Worm (Caenorhabditis elegans) whole organism, young adult: ENCODE data around the gene twk-35.

Experiments
- C17E4.6 ChIP-seq: fragments of 200-800 bp; sonication (Bioruptor generic); IDR thresholded peaks from 2 replicates; pipeline ENCODE4 v1.3.6; 2022; ENCODE audit warnings: missing genetic modification reagents, missing genetic modification characterization, missing compliant biosample characterization
- D2030.7 ChIP-seq: fragments of 200-800 bp; sonication (Bioruptor generic); IDR thresholded peaks from 2 replicates; pipeline ENCODE4 v1.3.6; 2022; ENCODE audit warnings: missing genetic modification reagents, missing genetic modification characterization, missing compliant biosample characterization
- F37B4.10 ChIP-seq: fragments of 200-800 bp; sonication (Bioruptor generic); IDR thresholded peaks from 2 replicates; pipeline ENCODE4 v1.3.6; 2022; ENCODE audit warnings: missing genetic modification characterization, missing compliant biosample characterization
- F52B5.7 ChIP-seq: sonication (generic microtip); optimal IDR thresholded peaks from 2 replicates; lab custom pipeline; 2016; ENCODE audit warnings: mild to moderate bottlenecking, missing genetic modification characterization, missing compliant biosample characterization
- F55B11.4 ChIP-seq: sonication (generic microtip); optimal IDR thresholded peaks from 2 replicates; lab custom pipeline; 2016; ENCODE audit warnings: missing compliant biosample characterization, missing genetic modification characterization, borderline replicate concordance; ENCODE audit not compliant: insufficient read depth
- K11D2.4 ChIP-seq: fragments of 200-800 bp; sonication (Bioruptor generic); IDR thresholded peaks from 2 replicates; pipeline ENCODE4 v1.3.6; 2022; ENCODE audit warnings: missing genetic modification reagents, missing genetic modification characterization, missing compliant biosample characterization
- K12H6.12 ChIP-seq: fragments of 200-800 bp; sonication (Bioruptor generic); optimal IDR thresholded peaks from 2 replicates; lab custom pipeline; 2018; ENCODE audit warnings: mild to moderate bottlenecking, missing genetic modification characterization, missing compliant biosample characterization
- T07F8.4 ChIP-seq: sonication (generic microtip); optimal IDR thresholded peaks from 2 replicates; lab custom pipeline; 2016; ENCODE audit warnings: mild to moderate bottlenecking, missing genetic modification characterization, moderate library complexity, missing compliant biosample characterization
- Y53F4B.3 ChIP-seq: fragments of 200-800 bp; sonication (Bioruptor generic); IDR thresholded peaks from 2 replicates; pipeline ENCODE4 v1.3.6; 2022; ENCODE audit warnings: missing genetic modification reagents, missing genetic modification characterization, missing compliant biosample characterization
- Y53G8AR.9 ChIP-seq: fragments of 200-800 bp; sonication (Bioruptor generic); conservative IDR thresholded peaks from 2 replicates; pipeline ENCODE4 v1.3.6; 2022; ENCODE audit warnings: missing genetic modification reagents, missing genetic modification characterization, missing compliant biosample characterization
- ama-1 ChIP-seq, 3 experiments: fragments of 150-350 bp in 1 of 3; sonication (generic microtip) in 2 of 3; optimal IDR thresholded peaks; 2 replicates each; lab custom pipeline; 2014 to 2018; ENCODE audit warnings: missing biosample characterization in 2 of 3, missing genetic modification characterization in 2 of 3, missing genetic modification reagents in 2 of 3
- attf-5 ChIP-seq: fragments of 200-800 bp; sonication (Bioruptor generic); optimal IDR thresholded peaks from 2 replicates; lab custom pipeline; 2018; ENCODE audit warnings: mild to moderate bottlenecking, missing genetic modification characterization, missing compliant biosample characterization
- attf-6 ChIP-seq: fragments of 200-800 bp; sonication (Bioruptor generic); IDR thresholded peaks from 2 replicates; pipeline ENCODE4 v1.3.6; 2022; ENCODE audit warnings: missing genetic modification reagents, missing genetic modification characterization, missing compliant biosample characterization
- cebp-2 ChIP-seq: fragments of 200-800 bp; sonication (Bioruptor generic); IDR thresholded peaks from 2 replicates; pipeline ENCODE4 v1.3.6; 2022; ENCODE audit warnings: missing genetic modification characterization, missing compliant biosample characterization
- ceh-100 ChIP-seq: fragments of 200-800 bp; sonication (Bioruptor generic); IDR thresholded peaks from 2 replicates; pipeline ENCODE4 v1.3.6; 2022; ENCODE audit warnings: missing genetic modification reagents, missing genetic modification characterization, missing compliant biosample characterization
- ceh-79 ChIP-seq: sonication (generic microtip); optimal IDR thresholded peaks from 2 replicates; lab custom pipeline; 2017; ENCODE audit warnings: mild to moderate bottlenecking, missing genetic modification characterization, missing compliant biosample characterization
- dpff-1 ChIP-seq: sonication (generic microtip); optimal IDR thresholded peaks from 2 replicates; lab custom pipeline; 2017; ENCODE audit warnings: mild to moderate bottlenecking, missing genetic modification characterization, missing compliant biosample characterization
- egl-44 ChIP-seq: fragments of 200-800 bp; sonication (Bioruptor generic); IDR thresholded peaks from 2 replicates; pipeline ENCODE4 v1.3.6; 2022; ENCODE audit warnings: missing genetic modification reagents, missing genetic modification characterization, missing compliant biosample characterization
- ekl-4 ChIP-seq: fragments of 200-800 bp; sonication (Bioruptor generic); IDR thresholded peaks from 2 replicates; pipeline ENCODE4 v1.3.6; 2022; ENCODE audit warnings: missing genetic modification reagents, missing genetic modification characterization, missing compliant biosample characterization
- fkh-3 ChIP-seq: sonication (generic microtip); optimal IDR thresholded peaks from 2 replicates; lab custom pipeline; 2016; ENCODE audit warnings: mild to moderate bottlenecking, missing genetic modification characterization, missing compliant biosample characterization
- gei-17 ChIP-seq: fragments of 200-800 bp; sonication (Bioruptor generic); optimal IDR thresholded peaks from 2 replicates; lab custom pipeline; 2018; ENCODE audit warnings: mild to moderate bottlenecking, missing genetic modification characterization, missing compliant biosample characterization
- him-1 ChIP-seq: sonication (generic microtip); optimal IDR thresholded peaks from 2 replicates; lab custom pipeline; 2016; ENCODE audit warnings: missing genotype, missing genetic modification reagents, missing genetic modification characterization, missing compliant biosample characterization
- hlh-26 ChIP-seq: fragments of 200-800 bp; sonication (Bioruptor generic); conservative IDR thresholded peaks from 2 replicates; pipeline ENCODE4 v1.3.6; 2022; ENCODE audit warnings: missing genetic modification reagents, missing genetic modification characterization, missing compliant biosample characterization
- hmg-1.2 ChIP-seq: fragments of 200-800 bp; sonication (Bioruptor generic); IDR thresholded peaks from 2 replicates; pipeline ENCODE4 v1.3.6; 2022; ENCODE audit warnings: missing genetic modification reagents, missing genetic modification characterization, missing compliant biosample characterization
- lag-1 ChIP-seq: fragments of 200-800 bp; sonication (Bioruptor generic); IDR thresholded peaks from 2 replicates; pipeline ENCODE4 v1.3.6; 2022; ENCODE audit warnings: missing genetic modification reagents, missing genetic modification characterization, missing compliant biosample characterization
- let-526 ChIP-seq: fragments of 200-800 bp; sonication (Bioruptor generic); IDR thresholded peaks from 2 replicates; pipeline ENCODE4 v1.3.6; 2022; ENCODE audit warnings: missing genetic modification reagents, missing genetic modification characterization, missing compliant biosample characterization
- lin-35 ChIP-seq, 3 experiments: fragments of 150-350 bp in 2 of 3; sonication (generic microtip) in 1 of 3; optimal IDR thresholded peaks; 2 replicates each; lab custom pipeline; 2014 to 2018; ENCODE audit warnings: missing biosample characterization in 3 of 3, missing genetic modification characterization in 3 of 3, missing genetic modification reagents in 3 of 3
- lin-54 ChIP-seq: fragments of 200-800 bp; sonication (Bioruptor generic); optimal IDR thresholded peaks from 2 replicates; lab custom pipeline; 2018; ENCODE audit warnings: mild to moderate bottlenecking, missing genetic modification characterization, missing compliant biosample characterization
- lir-1 ChIP-seq: fragments of 200-800 bp; sonication (Bioruptor generic); conservative IDR thresholded peaks from 2 replicates; pipeline ENCODE4 v1.3.6; 2022; ENCODE audit warnings: missing genetic modification reagents, missing genetic modification characterization, missing compliant biosample characterization
- madf-3 ChIP-seq: fragments of 200-800 bp; sonication (Bioruptor generic); IDR thresholded peaks from 2 replicates; pipeline ENCODE4 v1.3.6; 2022; ENCODE audit warnings: missing genetic modification reagents, missing genetic modification characterization, missing compliant biosample characterization
- madf-6 ChIP-seq: fragments of 200-800 bp; sonication (Bioruptor generic); IDR thresholded peaks from 2 replicates; pipeline ENCODE4 v1.3.6; 2022; ENCODE audit warnings: missing genetic modification reagents, missing genetic modification characterization, missing compliant biosample characterization
- mcd-1 ChIP-seq: fragments of 200-800 bp; sonication (Bioruptor generic); IDR thresholded peaks from 2 replicates; pipeline ENCODE4 v1.3.6; 2022; ENCODE audit warnings: missing genetic modification reagents, missing genetic modification characterization, missing compliant biosample characterization
- mes-4 ChIP-seq: sonication (generic microtip); optimal IDR thresholded peaks from 2 replicates; lab custom pipeline; 2016; ENCODE audit warnings: missing genotype, missing genetic modification characterization, missing compliant biosample characterization
- pbrm-1 ChIP-seq: fragments of 200-800 bp; sonication (Bioruptor generic); IDR thresholded peaks from 2 replicates; pipeline ENCODE4 v1.3.6; 2022; ENCODE audit warnings: missing genetic modification reagents, missing genetic modification characterization, missing compliant biosample characterization
- rpc-1 ChIP-seq, 2 experiments: fragments of 150-350 bp in 1 of 2; sonication (generic microtip) in 1 of 2; optimal IDR thresholded peaks; 2 replicates each; lab custom pipeline; 2014 to 2018; ENCODE audit warnings: missing biosample characterization in 1 of 2, missing genetic modification characterization in 1 of 2, missing genetic modification reagents in 1 of 2, missing genotype in 1 of 2
- snpc-3.4 ChIP-seq: sonication (generic microtip); optimal IDR thresholded peaks from 2 replicates; lab custom pipeline; 2017; ENCODE audit warnings: missing genetic modification characterization, mild to moderate bottlenecking, missing compliant biosample characterization, antibody characterized with exemption, moderate library complexity, missing genotype, missing genetic modification reagents
- snpc-4 ChIP-seq, 5 experiments: fragments of 150-350 bp in 1 of 5; sonication (generic microtip) in 4 of 5; optimal IDR thresholded peaks; 2 replicates each; lab custom pipeline; 2014 to 2018; ENCODE audit warnings: missing genetic modification characterization in 5 of 5, missing biosample characterization in 3 of 5, antibody characterized with exemption in 2 of 5, mild to moderate bottlenecking in 2 of 5, missing compliant biosample characterization in 2 of 5, missing genotype in 2 of 5, moderate library complexity in 2 of 5, missing genetic modification reagents in 1 of 5
- somi-1 ChIP-seq: fragments of 200-800 bp; sonication (Bioruptor generic); optimal IDR thresholded peaks from 2 replicates; lab custom pipeline; 2018; ENCODE audit warnings: mild to moderate bottlenecking, missing genetic modification characterization, missing compliant biosample characterization
- sptf-2 ChIP-seq: fragments of 200-800 bp; sonication (Bioruptor generic); optimal IDR thresholded peaks from 2 replicates; lab custom pipeline; 2018; ENCODE audit warnings: mild to moderate bottlenecking, missing genetic modification characterization, missing compliant biosample characterization
- tbx-9 ChIP-seq: sonication (generic microtip); optimal IDR thresholded peaks from 2 replicates; lab custom pipeline; 2016; ENCODE audit warnings: borderline replicate concordance, missing genetic modification characterization, inconsistent platforms, missing compliant biosample characterization
- tlf-1 ChIP-seq: fragments of 200-800 bp; sonication (Bioruptor generic); optimal IDR thresholded peaks from 2 replicates; lab custom pipeline; 2018; ENCODE audit warnings: mild to moderate bottlenecking, missing genetic modification characterization, missing compliant biosample characterization
- ztf-18 ChIP-seq: sonication (generic microtip); optimal IDR thresholded peaks from 2 replicates; lab custom pipeline; 2016; ENCODE audit warnings: missing genotype, mild to moderate bottlenecking, missing genetic modification characterization, missing compliant biosample characterization
- ztf-22 ChIP-seq: fragments of 200-800 bp; sonication (Bioruptor generic); optimal IDR thresholded peaks from 2 replicates; lab custom pipeline; 2018; ENCODE audit warnings: mild to moderate bottlenecking, missing genetic modification characterization, moderate library complexity, missing compliant biosample characterization
- ztf-25 ChIP-seq: fragments of 200-800 bp; sonication (Bioruptor generic); IDR thresholded peaks from 2 replicates; pipeline ENCODE4 v1.3.6; 2022; ENCODE audit warnings: missing genetic modification reagents, missing genetic modification characterization, missing compliant biosample characterization

Gene twk-35

ce11 chrV:20831867-20832266 is 30.9 kb upstream of the twk-35 start (continued):
- no peak for TF ChIP-seq K12H6.12 (tag; lab: Kevin White, UChicago)
- TF ChIP-seq snpc-4 (GFP tag; optimal IDR thresholded peaks at IDR 0.05; lab: Kevin White, UChicago) = no peak
- peak in 1 of 4 experiments; percentile 13 for TF ChIP-seq snpc-4 (tag; optimal IDR thresholded peaks at IDR 0.05; lab: Kevin White, UChicago)

- TF ChIP-seq ceh-100 (GFP tag; lab: Robert Waterston, UW) (peak; percentile 84), lin-54 (GFP tag; lab: Kevin White, UChicago) (no peak), mcd-1 (GFP tag; lab: Robert Waterston, UW) (peak; percentile 51; the same call in 1 of the 2 replicates)
Observed at ce11 chrV:20832554-20832963, 30.2 kb upstream of the twk-35 start.

- TF ChIP-seq ama-1 (optimal IDR thresholded peaks at IDR 0.05; lab: Kevin White, UChicago) (no peak), ama-1 (GFP tag; optimal IDR thresholded peaks at IDR 0.05; lab: Kevin White, UChicago) (no peak), hmg-1.2 (GFP tag; lab: Robert Waterston, UW) (peak; percentile 90), Y53F4B.3 (GFP tag; lab: Robert Waterston, UW) (no peak), fkh-3 (tag; lab: Kevin White, UChicago) (no peak), F55B11.4 (no peak), F52B5.7 (tag; lab: Kevin White, UChicago) (no peak), somi-1 (GFP tag; lab: Kevin White, UChicago) (no peak), let-526 (GFP tag; lab: Robert Waterston, UW) (no peak), mcd-1 (GFP tag; lab: Robert Waterston, UW) (peak; percentile 51), D2030.7 (GFP tag; lab: Robert Waterston, UW) (0 out of 2 replicates have a peak, but pooled peaks have one; percentile 15), tlf-1 (GFP tag; lab: Kevin White, UChicago) (no peak), ztf-22 (GFP tag; lab: Kevin White, UChicago) (no peak), lir-1 (GFP tag; lab: Robert Waterston, UW) (no peak), him-1 (no peak), lin-35 (GFP tag; optimal IDR thresholded peaks at IDR 0.05; lab: Kevin White, UChicago) (no peak), pbrm-1 (GFP tag; lab: Robert Waterston, UW) (no peak), ekl-4 (no peak), madf-3 (GFP tag; lab: Robert Waterston, UW) (no peak), Y53G8AR.9 (GFP tag; lab: Robert Waterston, UW) (no peak), tbx-9 (tag; lab: Kevin White, UChicago) (no peak), madf-6 (GFP tag; lab: Robert Waterston, UW) (peak; percentile 31; the same call in 1 of the 2 replicates), hlh-26 (no peak), F37B4.10 (GFP tag; lab: Robert Waterston, UW) (no peak), T07F8.4 (tag; lab: Kevin White, UChicago) (no peak), sptf-2 (GFP tag; lab: Kevin White, UChicago) (no peak), mes-4 (tag; lab: Kevin White, UChicago) (no peak), ceh-79 (tag; lab: Kevin White, UChicago) (no peak), K11D2.4 (GFP tag; lab: Robert Waterston, UW) (no peak), ztf-18 (tag; lab: Kevin White, UChicago) (no peak), attf-6 (GFP tag; lab: Robert Waterston, UW) (no peak), egl-44 (GFP tag; lab: Robert Waterston, UW) (no peak), ceh-100 (GFP tag; lab: Robert Waterston, UW) (no peak), snpc-3.4 (tag; lab: Kevin White, UChicago) (peak; percentile 23), lag-1 (GFP tag; lab: Robert Waterston, UW) (no peak), C17E4.6 (GFP tag; lab: Robert Waterston, UW) (no peak), attf-5 (GFP tag; lab: Kevin White, UChicago) (no peak), ztf-25 (GFP tag; lab: Robert Waterston, UW) (0 out of 2 replicates have a peak, but pooled peaks have one; percentile 19), dpff-1 (tag; lab: Kevin White, UChicago) (peak; percentile 20), rpc-1 (optimal IDR thresholded peaks at IDR 0.05; lab: Kevin White, UChicago) (no peak), rpc-1 (tag; optimal IDR thresholded peaks at IDR 0.05; lab: Kevin White, UChicago) (no peak), cebp-2 (no peak), gei-17 (GFP tag; lab: Kevin White, UChicago) (no peak)
Observed at ce11 chrV:20837765-20838164, 25.0 kb upstream of the twk-35 start, which contains the start of gene mrps-12. Gene mrps-12, plus strand, starts transcription at chrV:20838080.
